Fruit fly (Drosophila melanogaster): ENCODE results near the gene CG9643.

DNA sequence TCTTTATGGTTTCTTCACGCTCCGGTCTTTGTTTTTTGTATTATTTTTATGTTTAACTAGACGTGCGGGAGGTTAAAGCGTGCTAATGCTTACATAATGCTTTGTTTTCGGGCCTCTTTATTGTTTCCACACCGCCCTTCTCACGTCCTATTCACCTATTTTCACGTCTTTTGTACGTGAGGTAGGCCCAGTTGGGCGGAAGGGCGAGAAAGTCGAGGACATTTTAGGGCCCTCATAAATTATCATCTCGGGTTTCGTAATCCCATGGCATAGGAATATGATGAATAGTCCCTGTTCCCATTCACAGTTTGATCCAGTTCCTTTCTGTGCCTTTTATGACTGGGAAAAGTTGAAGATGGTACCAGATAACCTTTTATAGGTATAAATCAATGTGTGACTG lies 26.4 kb upstream of the CG9643 start:
- no peak for TF ChIP-seq CTCF (optimal IDR thresholded peaks at IDR 0.05)
- TF ChIP-seq CG8478 (optimal IDR thresholded peaks at IDR 0.05) = no peak
